Fruit fly (Drosophila melanogaster) whole organism, embryonic: Measurements from ENCODE around the gene Cralbp.

Experiments
- BEAF-32 ChIP-seq: fragments of 200-800 bp; sonication (Bioruptor generic); optimal IDR thresholded peaks from 3 replicates; lab custom pipeline; 2017; ENCODE audit warnings: missing biosample characterization, missing genetic modification characterization, mild to moderate bottlenecking, moderate library complexity, missing genetic modification reagents
- CG18619 ChIP-seq: fragments of 200-800 bp; sonication (Bioruptor generic); optimal IDR thresholded peaks from 3 replicates; lab custom pipeline; 2017; ENCODE audit warnings: missing biosample characterization, mild to moderate bottlenecking, missing genetic modification characterization
- CG3163 ChIP-seq: fragments of 200-800 bp; sonication (Bioruptor generic); optimal IDR thresholded peaks from 3 replicates; lab custom pipeline; 2016; ENCODE audit warnings: missing biosample characterization, missing genetic modification characterization
- CG34422 ChIP-seq: fragments of 200-800 bp; sonication (Bioruptor generic); IDR thresholded peaks from 3 replicates; pipeline ENCODE4 v1.3.6; 2022; ENCODE audit warnings: missing biosample characterization, missing genetic modification characterization
- CG9797 ChIP-seq: fragments of 200-800 bp; sonication (Bioruptor generic); optimal IDR thresholded peaks from 3 replicates; lab custom pipeline; 2018; ENCODE audit warnings: missing biosample characterization, mild to moderate bottlenecking, missing genetic modification characterization
- ERR ChIP-seq: fragments of 200-800 bp; sonication (Bioruptor generic); optimal IDR thresholded peaks from 2 replicates; lab custom pipeline; 2016; ENCODE audit warnings: missing biosample characterization, missing genetic modification characterization
- HLH54F ChIP-seq: fragments of 200-800 bp; sonication (Bioruptor generic); optimal IDR thresholded peaks from 3 replicates; lab custom pipeline; 2016; ENCODE audit warnings: missing biosample characterization, missing genetic modification characterization
- PHDP ChIP-seq: fragments of 200-800 bp; sonication (Bioruptor generic); optimal IDR thresholded peaks from 3 replicates; lab custom pipeline; 2018; ENCODE audit warnings: missing biosample characterization, mild to moderate bottlenecking, missing genetic modification characterization, moderate library complexity
- Ssrp ChIP-seq: fragments of 200-800 bp; sonication (Bioruptor generic); optimal IDR thresholded peaks from 2 replicates; lab custom pipeline; 2018; ENCODE audit warnings: missing biosample characterization, mild to moderate bottlenecking, missing genetic modification characterization, moderate library complexity
- br ChIP-seq: fragments of >200 bp; optimal IDR thresholded peaks from 2 replicates; lab custom pipeline; 2017
- bsh ChIP-seq, 2 experiments: fragments of 200-800 bp; sonication (Bioruptor generic); optimal IDR thresholded peaks; 2 replicates each; lab custom pipeline; 2017 to 2018; ENCODE audit warnings: mild to moderate bottlenecking in 2 of 2, missing biosample characterization in 2 of 2, missing genetic modification characterization in 2 of 2, moderate library complexity in 1 of 2
- gro ChIP-seq: fragments of 200-800 bp; sonication (Bioruptor generic); optimal IDR thresholded peaks from 2 replicates; lab custom pipeline; 2016; ENCODE audit warnings: missing biosample characterization, missing genetic modification characterization
- ind ChIP-seq: fragments of 200-800 bp; sonication (Bioruptor generic); optimal IDR thresholded peaks from 3 replicates; lab custom pipeline; 2016; ENCODE audit warnings: missing biosample characterization, missing genetic modification characterization
- maf-S ChIP-seq: fragments of 200-800 bp; sonication (Bioruptor generic); optimal IDR thresholded peaks from 2 replicates; lab custom pipeline; 2016; ENCODE audit warnings: missing biosample characterization, missing genetic modification characterization

DNA sequence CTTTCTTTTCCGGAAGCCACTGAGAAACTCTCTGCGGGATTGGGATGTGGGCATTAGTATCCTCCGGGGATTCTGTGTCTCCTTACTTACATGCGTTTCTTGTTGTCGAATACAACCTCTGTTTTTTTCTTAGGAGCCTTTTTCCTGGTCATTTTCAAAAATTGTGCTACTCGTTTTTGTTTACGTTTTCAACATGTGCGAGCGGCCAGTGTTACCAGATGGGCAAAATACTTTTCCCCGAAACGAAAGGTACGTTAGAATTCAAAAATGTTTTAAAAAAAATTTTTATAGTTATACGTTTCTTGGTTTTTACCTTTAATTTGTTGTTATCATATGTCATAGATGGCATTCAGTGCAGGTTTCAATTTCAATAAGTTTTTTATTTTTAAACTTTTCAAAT, 9.4 kb downstream of the Cralbp start, which contains the start of gene vito:
- no peak for TF ChIP-seq bsh (GFP tag; optimal IDR thresholded peaks at IDR 0.05; lab: Kevin White, UChicago)
- no peak for TF ChIP-seq HLH54F (GFP tag; lab: Kevin White, UChicago)
- TF ChIP-seq br (lab: Kevin White, UChicago) = no peak
- no peak for TF ChIP-seq CG34422 (GFP tag; lab: Robert Waterston, UW)
- no peak for TF ChIP-seq CG3163 (GFP tag; lab: Kevin White, UChicago)
- no peak for TF ChIP-seq ERR (GFP tag; lab: Kevin White, UChicago)
- TF ChIP-seq CG18619 (GFP tag; lab: Kevin White, UChicago) = no peak
- TF ChIP-seq ind = no peak
- TF ChIP-seq BEAF-32 (GFP tag; lab: Kevin White, UChicago) = no peak
- TF ChIP-seq CG9797 (GFP tag; lab: Kevin White, UChicago) = peak; percentile 15
- no peak for TF ChIP-seq maf-S
- TF ChIP-seq Ssrp (tag; lab: Kevin White, UChicago) = no peak
- no peak for TF ChIP-seq gro
- TF ChIP-seq PHDP (tag; lab: Kevin White, UChicago) = no peak
